Fruit fly (Drosophila melanogaster): ENCODE data around the gene SmydA-8.
A peak's percentile ranks its signal among the peaks of the same experiment; 100 is the strongest.

The SmydA-8 gene

dm6 chrX:2158668-2159163 is 54.9 kb downstream of the SmydA-8 start, which contains the start of gene wapl (continued):
- TF ChIP-seq CG10431 (GFP tag; optimal IDR thresholded peaks at IDR 0.05) (no peak), CG33557 (GFP tag; optimal IDR thresholded peaks at IDR 0.05) (no peak), Dfd (GFP tag; optimal IDR thresholded peaks at IDR 0.05) (no peak), CG11560 (tag; IDR thresholded peaks at IDR 0.05) (no peak), z (GFP tag; IDR thresholded peaks at IDR 0.05) (no peak), so (GFP tag; IDR thresholded peaks at IDR 0.05) (no peak), kni (GFP tag; optimal IDR thresholded peaks at IDR 0.05) (no peak), CG9932 (GFP tag; IDR thresholded peaks at IDR 0.05) (peak; percentile 76), CG7556 (GFP tag; optimal IDR thresholded peaks at IDR 0.05) (no peak), Hr51 (GFP tag; optimal IDR thresholded peaks at IDR 0.05) (peak in 1 of 2 experiments; percentile 45), onecut (GFP tag; IDR thresholded peaks at IDR 0.05) (no peak), Nf-YA (GFP tag; IDR thresholded peaks at IDR 0.05) (no peak), CG8924 (tag; optimal IDR thresholded peaks at IDR 0.05) (no peak), grau (tag; optimal IDR thresholded peaks at IDR 0.05) (peak; percentile 25), Mrtf (GFP tag; IDR thresholded peaks at IDR 0.05) (no peak), Fer2 (tag; optimal IDR thresholded peaks at IDR 0.05) (no peak), Side (GFP tag; optimal IDR thresholded peaks at IDR 0.05) (no peak), Nf-YC (tag; optimal IDR thresholded peaks at IDR 0.05) (peak; percentile 21), esg (GFP tag; conservative IDR thresholded peaks at IDR 0.05) (no peak), Ssrp (tag; optimal IDR thresholded peaks at IDR 0.05) (no peak), mam (GFP tag; optimal IDR thresholded peaks at IDR 0.05) (peak; percentile 24), lilli (GFP tag; optimal IDR thresholded peaks at IDR 0.05) (peak; percentile 58), tup (GFP tag; optimal IDR thresholded peaks at IDR 0.05) (no peak), CG9727 (GFP tag; optimal IDR thresholded peaks at IDR 0.05) (no peak), gcm (GFP tag; optimal IDR thresholded peaks at IDR 0.05) (no peak), run (tag; optimal IDR thresholded peaks at IDR 0.05) (no peak), CG16813 (GFP tag; IDR thresholded peaks at IDR 0.05; ENCODE audit: partially characterized antibody) (peak; percentile 93), CG6791 (GFP tag; IDR thresholded peaks at IDR 0.05; ENCODE audit: partially characterized antibody) (peak; percentile 95), CG2199 (GFP tag; IDR thresholded peaks at IDR 0.05) (no peak), zfh2 (GFP tag; optimal IDR thresholded peaks at IDR 0.05) (no peak), jigr1 (GFP tag; IDR thresholded peaks at IDR 0.05) (no peak), gce (GFP tag; IDR thresholded peaks at IDR 0.05) (no peak), stc (GFP tag; IDR thresholded peaks at IDR 0.05) (no peak), Sry-δ (GFP tag; optimal IDR thresholded peaks at IDR 0.05) (peak; percentile 99), ewg (GFP tag; optimal IDR thresholded peaks at IDR 0.05) (no peak), CG6254 (GFP tag; optimal IDR thresholded peaks at IDR 0.05) (no peak), CG9797 (GFP tag; optimal IDR thresholded peaks at IDR 0.05) (peak; percentile 85), CG16863 (GFP tag; optimal IDR thresholded peaks at IDR 0.05) (no peak), CG12744 (GFP tag; optimal IDR thresholded peaks at IDR 0.05) (no peak), Hmr (GFP tag; optimal IDR thresholded peaks at IDR 0.05) (peak; percentile 53), trem (tag; optimal IDR thresholded peaks at IDR 0.05) (peak; percentile 75), fd102C (GFP tag; optimal IDR thresholded peaks at IDR 0.05) (no peak), Camta (GFP tag; optimal IDR thresholded peaks at IDR 0.05) (no peak), CG4854 (GFP tag; optimal IDR thresholded peaks at IDR 0.05) (no peak), CG1529 (GFP tag; optimal IDR thresholded peaks at IDR 0.05) (no peak), fd3F (GFP tag; optimal IDR thresholded peaks at IDR 0.05) (no peak), B-H1 (GFP tag; IDR thresholded peaks at IDR 0.05) (no peak), CG3726 (GFP tag; IDR thresholded peaks at IDR 0.05) (no peak), mld (GFP tag; IDR thresholded peaks at IDR 0.05; ENCODE audit: partially characterized antibody) (peak; percentile 87), CG12769 (tag; optimal IDR thresholded peaks at IDR 0.05) (no peak), CG12391 (tag; optimal IDR thresholded peaks at IDR 0.05) (no peak)
